Worm (Caenorhabditis elegans) whole organism, young adult: ENCODE measurements around the gene cdf-1.

Experiments
- B0261.1 ChIP-seq: sonication (generic microtip); optimal IDR thresholded peaks from 2 replicates; lab custom pipeline; 2016; ENCODE audit warnings: mild to moderate bottlenecking, missing genetic modification characterization, moderate library complexity, missing compliant biosample characterization
- D2030.7 ChIP-seq: fragments of 200-800 bp; sonication (Bioruptor generic); IDR thresholded peaks from 2 replicates; pipeline ENCODE4 v1.3.6; 2022; ENCODE audit warnings: missing genetic modification reagents, missing genetic modification characterization, missing compliant biosample characterization
- F49E8.2 ChIP-seq: sonication (generic microtip); optimal IDR thresholded peaks from 3 replicates; lab custom pipeline; 2017; ENCODE audit warnings: missing genetic modification characterization, mild to moderate bottlenecking, missing compliant biosample characterization, antibody characterized with exemption, moderate library complexity; ENCODE audit not compliant: insufficient read depth
- F57A8.1 ChIP-seq: fragments of 200-800 bp; sonication (Bioruptor generic); optimal IDR thresholded peaks from 2 replicates; lab custom pipeline; 2018; ENCODE audit warnings: mild to moderate bottlenecking, missing genetic modification characterization, moderate library complexity, missing compliant biosample characterization
- K12H6.12 ChIP-seq: fragments of 200-800 bp; sonication (Bioruptor generic); optimal IDR thresholded peaks from 2 replicates; lab custom pipeline; 2018; ENCODE audit warnings: mild to moderate bottlenecking, missing genetic modification characterization, missing compliant biosample characterization
- T07F8.4 ChIP-seq: sonication (generic microtip); optimal IDR thresholded peaks from 2 replicates; lab custom pipeline; 2016; ENCODE audit warnings: mild to moderate bottlenecking, missing genetic modification characterization, moderate library complexity, missing compliant biosample characterization
- Y79H2A.3 ChIP-seq: fragments of 200-800 bp; sonication (Bioruptor generic); conservative IDR thresholded peaks from 2 replicates; pipeline ENCODE4 v1.3.6; 2022; ENCODE audit warnings: missing genetic modification reagents, missing genetic modification characterization, missing compliant biosample characterization
- Y95B8A.8 ChIP-seq: fragments of 200-800 bp; sonication (Bioruptor generic); IDR thresholded peaks from 2 replicates; pipeline ENCODE4 v1.3.6; 2022; ENCODE audit warnings: missing genetic modification reagents, missing genetic modification characterization, missing compliant biosample characterization
- ZK185.1 ChIP-seq: sonication (generic microtip); optimal IDR thresholded peaks from 2 replicates; lab custom pipeline; 2016; ENCODE audit warnings: mild to moderate bottlenecking, missing genetic modification characterization, missing compliant biosample characterization; ENCODE audit not compliant: poor library complexity, severe bottlenecking
- aptf-2 ChIP-seq: fragments of 200-800 bp; sonication (Bioruptor generic); conservative IDR thresholded peaks from 2 replicates; pipeline ENCODE4 v1.3.6; 2022; ENCODE audit warnings: missing genetic modification reagents, missing genetic modification characterization, missing compliant biosample characterization
- aptf-3 ChIP-seq: fragments of 200-800 bp; sonication (Bioruptor generic); IDR thresholded peaks from 2 replicates; pipeline ENCODE4 v1.3.6; 2022; ENCODE audit warnings: missing genetic modification characterization, missing compliant biosample characterization
- attf-3 ChIP-seq: fragments of 200-800 bp; sonication (Bioruptor generic); conservative IDR thresholded peaks from 2 replicates; pipeline ENCODE4 v1.3.6; 2022; ENCODE audit warnings: missing genetic modification reagents, missing genetic modification characterization, missing compliant biosample characterization
- ccch-3 ChIP-seq: fragments of 200-800 bp; sonication (Bioruptor generic); optimal IDR thresholded peaks from 2 replicates; lab custom pipeline; 2018; ENCODE audit warnings: mild to moderate bottlenecking, missing genetic modification characterization, missing compliant biosample characterization
- cebp-1 ChIP-seq, 2 experiments: fragments of 200-800 bp in 1 of 2; sonication (Bioruptor generic) in 1 of 2; sonication (generic microtip) in 1 of 2; IDR thresholded peaks in 1 of 2; optimal IDR thresholded peaks in 1 of 2; 2 replicates each; pipeline versions ENCODE4 v1.3.6 to Lab custom; 2017 to 2022; ENCODE audit warnings: missing compliant biosample characterization in 2 of 2, missing genetic modification characterization in 2 of 2, mild to moderate bottlenecking in 1 of 2, missing genetic modification reagents in 1 of 2, moderate library complexity in 1 of 2
- ceh-100 ChIP-seq: fragments of 200-800 bp; sonication (Bioruptor generic); IDR thresholded peaks from 2 replicates; pipeline ENCODE4 v1.3.6; 2022; ENCODE audit warnings: missing genetic modification reagents, missing genetic modification characterization, missing compliant biosample characterization
- ceh-27 ChIP-seq: fragments of 200-800 bp; sonication (Bioruptor generic); optimal IDR thresholded peaks from 2 replicates; lab custom pipeline; 2018; ENCODE audit warnings: mild to moderate bottlenecking, missing genetic modification characterization, moderate library complexity, missing compliant biosample characterization
- chd-7 ChIP-seq: sonication (generic microtip); optimal IDR thresholded peaks from 2 replicates; lab custom pipeline; 2016; ENCODE audit warnings: mild to moderate bottlenecking, missing genetic modification characterization, moderate library complexity, missing compliant biosample characterization
- egl-18 ChIP-seq: fragments of 200-800 bp; sonication (Bioruptor generic); IDR thresholded peaks from 2 replicates; pipeline ENCODE4 v1.3.6; 2022; ENCODE audit warnings: missing genetic modification reagents, missing genetic modification characterization, missing compliant biosample characterization
- egrh-3 ChIP-seq: fragments of 200-800 bp; sonication (Bioruptor generic); IDR thresholded peaks from 2 replicates; pipeline ENCODE4 v1.3.6; 2022; ENCODE audit warnings: missing genetic modification reagents, missing genetic modification characterization, missing compliant biosample characterization
- gei-17 ChIP-seq: fragments of 200-800 bp; sonication (Bioruptor generic); optimal IDR thresholded peaks from 2 replicates; lab custom pipeline; 2018; ENCODE audit warnings: mild to moderate bottlenecking, missing genetic modification characterization, missing compliant biosample characterization
- him-1 ChIP-seq: sonication (generic microtip); optimal IDR thresholded peaks from 2 replicates; lab custom pipeline; 2016; ENCODE audit warnings: missing genotype, missing genetic modification reagents, missing genetic modification characterization, missing compliant biosample characterization
- hlh-12 ChIP-seq: sonication (generic microtip); optimal IDR thresholded peaks from 2 replicates; lab custom pipeline; 2016; ENCODE audit warnings: missing genetic modification characterization, missing compliant biosample characterization
- hmg-1.2 ChIP-seq: fragments of 200-800 bp; sonication (Bioruptor generic); IDR thresholded peaks from 2 replicates; pipeline ENCODE4 v1.3.6; 2022; ENCODE audit warnings: missing genetic modification reagents, missing genetic modification characterization, missing compliant biosample characterization
- lag-1 ChIP-seq: fragments of 200-800 bp; sonication (Bioruptor generic); IDR thresholded peaks from 2 replicates; pipeline ENCODE4 v1.3.6; 2022; ENCODE audit warnings: missing genetic modification reagents, missing genetic modification characterization, missing compliant biosample characterization
- let-607 ChIP-seq, 2 experiments: fragments of 200-800 bp in 1 of 2; sonication (Bioruptor generic) in 1 of 2; sonication (generic microtip) in 1 of 2; optimal IDR thresholded peaks; 2 replicates each; lab custom pipeline; 2016 to 2018; ENCODE audit warnings: mild to moderate bottlenecking in 2 of 2, missing compliant biosample characterization in 2 of 2, missing genetic modification characterization in 2 of 2, moderate library complexity in 2 of 2, missing genotype in 1 of 2
- lin-35 ChIP-seq, 3 experiments: fragments of 150-350 bp in 2 of 3; sonication (generic microtip) in 1 of 3; optimal IDR thresholded peaks; 2 replicates each; lab custom pipeline; 2014 to 2018; ENCODE audit warnings: missing biosample characterization in 3 of 3, missing genetic modification characterization in 3 of 3, missing genetic modification reagents in 3 of 3
- lin-54 ChIP-seq: fragments of 200-800 bp; sonication (Bioruptor generic); optimal IDR thresholded peaks from 2 replicates; lab custom pipeline; 2018; ENCODE audit warnings: mild to moderate bottlenecking, missing genetic modification characterization, missing compliant biosample characterization
- madf-3 ChIP-seq: fragments of 200-800 bp; sonication (Bioruptor generic); IDR thresholded peaks from 2 replicates; pipeline ENCODE4 v1.3.6; 2022; ENCODE audit warnings: missing genetic modification reagents, missing genetic modification characterization, missing compliant biosample characterization
- madf-8 ChIP-seq: fragments of 200-800 bp; sonication (Bioruptor generic); conservative IDR thresholded peaks from 2 replicates; pipeline ENCODE4 v1.3.6; 2022; ENCODE audit warnings: missing genetic modification reagents, missing genetic modification characterization, missing compliant biosample characterization
- mcd-1 ChIP-seq: fragments of 200-800 bp; sonication (Bioruptor generic); IDR thresholded peaks from 2 replicates; pipeline ENCODE4 v1.3.6; 2022; ENCODE audit warnings: missing genetic modification reagents, missing genetic modification characterization, missing compliant biosample characterization
- nfya-2 ChIP-seq: fragments of 200-800 bp; sonication (Bioruptor generic); IDR thresholded peaks from 2 replicates; pipeline ENCODE4 v1.3.6; 2022; ENCODE audit warnings: missing genetic modification reagents, missing genetic modification characterization, missing compliant biosample characterization
- nhr-80 ChIP-seq: sonication (generic microtip); optimal IDR thresholded peaks from 2 replicates; lab custom pipeline; 2016; ENCODE audit warnings: missing genetic modification characterization, missing compliant biosample characterization
- pbrm-1 ChIP-seq: fragments of 200-800 bp; sonication (Bioruptor generic); IDR thresholded peaks from 2 replicates; pipeline ENCODE4 v1.3.6; 2022; ENCODE audit warnings: missing genetic modification reagents, missing genetic modification characterization, missing compliant biosample characterization
- rcor-1 ChIP-seq: fragments of 200-800 bp; sonication (Bioruptor generic); IDR thresholded peaks from 2 replicates; pipeline ENCODE4 v1.3.6; 2022; ENCODE audit warnings: missing genetic modification reagents, missing genetic modification characterization, missing compliant biosample characterization
- rpc-1 ChIP-seq, 2 experiments: fragments of 150-350 bp in 1 of 2; sonication (generic microtip) in 1 of 2; optimal IDR thresholded peaks; 2 replicates each; lab custom pipeline; 2014 to 2018; ENCODE audit warnings: missing biosample characterization in 1 of 2, missing genetic modification characterization in 1 of 2, missing genetic modification reagents in 1 of 2, missing genotype in 1 of 2
- sdz-38 ChIP-seq: sonication (generic microtip); optimal IDR thresholded peaks from 2 replicates; lab custom pipeline; 2016; ENCODE audit warnings: missing genotype, missing genetic modification characterization, missing compliant biosample characterization
- tbx-9 ChIP-seq: sonication (generic microtip); optimal IDR thresholded peaks from 2 replicates; lab custom pipeline; 2016; ENCODE audit warnings: borderline replicate concordance, missing genetic modification characterization, inconsistent platforms, missing compliant biosample characterization
- ztf-26 ChIP-seq: sonication (generic microtip); optimal IDR thresholded peaks from 2 replicates; lab custom pipeline; 2017; ENCODE audit warnings: missing genetic modification characterization, missing compliant biosample characterization
- ztf-3 ChIP-seq: fragments of 200-800 bp; sonication (Bioruptor generic); optimal IDR thresholded peaks from 2 replicates; lab custom pipeline; 2018; ENCODE audit warnings: mild to moderate bottlenecking, missing genetic modification characterization, missing compliant biosample characterization

cdf-1 gene

DNA sequence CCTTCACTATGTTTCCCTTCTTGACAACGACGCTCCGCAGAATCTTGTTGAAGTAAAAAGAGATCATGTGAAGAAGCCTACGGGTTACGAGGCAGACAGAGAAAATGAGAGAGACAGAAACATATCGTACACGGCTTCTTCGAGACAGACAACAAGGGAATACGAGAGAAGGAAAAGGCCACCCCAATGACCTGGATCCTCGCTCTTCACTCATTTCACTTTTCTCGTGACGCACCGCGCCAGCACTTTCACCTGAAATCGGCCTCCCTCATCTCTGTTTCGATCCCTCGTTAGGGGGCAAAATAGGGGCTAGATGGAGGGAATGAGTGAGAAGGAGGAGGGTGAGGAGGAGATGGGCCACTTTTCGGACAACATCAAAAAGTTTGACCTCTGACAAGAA, 10.3 kb upstream of the cdf-1 start:
- TF ChIP-seq madf-3 (GFP tag; lab: Robert Waterston, UW) (0 out of 2 replicates have a peak, but pooled peaks have one; percentile 38), aptf-3 (GFP tag; lab: Robert Waterston, UW) (0 out of 2 replicates have a peak, but pooled peaks have one; percentile 59), Y79H2A.3 (GFP tag; lab: Robert Waterston, UW) (no peak), sdz-38 (no peak), chd-7 (no peak)

DNA sequence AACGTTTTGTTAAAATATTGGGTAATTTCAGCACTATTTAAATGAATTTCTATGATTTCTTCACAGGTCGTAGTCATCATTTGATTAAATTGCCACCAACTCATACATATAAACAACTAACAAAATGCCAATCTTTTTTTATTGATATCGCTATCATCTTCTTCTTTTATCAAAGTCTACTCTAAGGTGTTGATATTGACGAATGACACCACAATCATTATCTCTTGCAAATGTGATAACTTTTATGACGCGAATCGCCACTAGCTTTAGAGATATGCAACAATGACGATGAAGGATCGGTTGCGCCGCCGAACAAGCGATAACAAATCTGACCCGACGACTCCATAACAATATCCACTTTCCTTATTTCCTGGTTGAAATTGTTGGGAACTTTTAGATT, 9.5 kb upstream of the cdf-1 start:
- peak in 1 of 2 experiments; percentile 41 for TF ChIP-seq let-607 (tag; optimal IDR thresholded peaks at IDR 0.05; lab: Kevin White, UChicago)
- TF ChIP-seq K12H6.12 (tag; lab: Kevin White, UChicago): no peak
- peak; percentile 41 for TF ChIP-seq nhr-80 (tag; lab: Kevin White, UChicago)

DNA sequence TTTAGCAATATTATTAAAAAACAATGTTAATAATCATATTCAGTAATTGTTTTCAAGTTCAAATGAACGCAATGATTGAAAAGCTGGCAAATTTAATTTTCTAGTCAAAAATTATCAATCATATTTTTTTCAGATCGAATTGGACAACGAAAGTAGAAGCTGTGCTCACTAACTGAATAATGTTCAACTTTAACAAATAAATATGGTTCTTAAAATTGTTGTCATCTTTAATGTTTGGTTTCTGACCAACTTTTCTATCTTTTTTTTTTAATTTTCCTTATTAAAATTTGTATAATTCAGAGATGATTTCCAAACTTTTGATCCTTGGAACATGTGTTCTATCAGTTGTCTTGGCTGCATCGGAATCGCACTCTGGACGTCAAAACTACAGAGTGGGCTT, 7.0 kb upstream of the cdf-1 start, which contains the start of gene ttr-35:
Gene ttr-35 (plus strand): TSS at position 301 of the 400 bp plus-strand sequence.
- TF ChIP-seq ccch-3 (GFP tag; lab: Kevin White, UChicago) (no peak), egl-18 (GFP tag; lab: Robert Waterston, UW) (no peak), pbrm-1 (GFP tag; lab: Robert Waterston, UW) (no peak), aptf-2 (GFP tag; lab: Robert Waterston, UW) (no peak), D2030.7 (no peak), egrh-3 (GFP tag; lab: Robert Waterston, UW) (no peak), lin-35 (GFP tag; optimal IDR thresholded peaks at IDR 0.05; lab: Kevin White, UChicago) (no peak), let-607 (tag; optimal IDR thresholded peaks at IDR 0.05; lab: Kevin White, UChicago) (no peak), B0261.1 (tag; lab: Kevin White, UChicago) (no peak), ceh-27 (GFP tag; lab: Kevin White, UChicago) (no peak), rcor-1 (GFP tag; lab: Robert Waterston, UW) (no peak), madf-8 (no peak), lin-54 (GFP tag; lab: Kevin White, UChicago) (no peak), ztf-26 (tag; lab: Kevin White, UChicago) (no peak), gei-17 (GFP tag; lab: Kevin White, UChicago) (no peak)

DNA sequence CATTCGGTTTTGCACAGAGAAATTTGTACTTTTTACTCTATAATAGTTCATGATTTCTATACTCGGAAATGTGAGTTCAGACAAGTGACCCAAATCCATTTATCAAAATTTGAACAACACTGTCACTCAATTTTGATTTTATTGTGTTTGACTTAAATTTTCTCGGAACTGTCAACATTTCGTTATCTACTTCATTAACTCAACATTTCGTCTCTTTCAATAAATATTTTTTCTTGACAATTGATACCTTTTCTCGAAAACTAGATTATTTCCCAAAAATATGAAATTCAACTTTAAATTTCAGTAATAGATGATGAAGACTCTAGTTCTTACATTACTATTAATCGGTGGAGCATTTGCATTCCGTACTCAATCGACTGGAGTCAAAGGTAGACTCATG, 5.7 kb upstream of the cdf-1 start, which contains the start of gene ttr-36:
Gene ttr-36 (plus strand): TSS at position 301 of the 400 bp plus-strand sequence.
- TF ChIP-seq nhr-80 (tag; lab: Kevin White, UChicago) (peak; percentile 30), tbx-9 (no peak)
- TF ChIP-seq, all 124 proteins: peak for 1

DNA sequence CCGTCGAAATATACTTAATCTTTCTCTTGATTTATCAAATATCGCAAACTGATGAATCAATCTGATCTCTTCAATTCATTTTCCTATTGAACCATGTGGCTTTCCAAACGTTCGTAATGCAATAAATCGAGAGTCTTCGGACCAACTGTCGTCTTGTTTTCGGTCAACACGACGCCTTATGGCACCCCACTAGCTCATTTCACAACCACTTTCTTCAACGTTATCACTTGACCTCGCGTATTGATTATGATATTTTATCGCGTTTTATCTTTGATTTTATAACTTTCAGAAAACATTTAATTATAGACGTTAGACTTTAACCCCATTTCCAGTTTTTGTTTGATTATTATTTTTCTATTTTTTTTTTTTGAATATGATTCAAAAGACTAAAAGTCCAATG, 4.9 kb upstream of the cdf-1 start:
- TF ChIP-seq ceh-100 (GFP tag; lab: Robert Waterston, UW) (no peak), cebp-1 (GFP tag; IDR thresholded peaks at IDR 0.05; lab: Robert Waterston, UW) (no peak), cebp-1 (tag; optimal IDR thresholded peaks at IDR 0.05; lab: Kevin White, UChicago) (peak; percentile 14)

DNA sequence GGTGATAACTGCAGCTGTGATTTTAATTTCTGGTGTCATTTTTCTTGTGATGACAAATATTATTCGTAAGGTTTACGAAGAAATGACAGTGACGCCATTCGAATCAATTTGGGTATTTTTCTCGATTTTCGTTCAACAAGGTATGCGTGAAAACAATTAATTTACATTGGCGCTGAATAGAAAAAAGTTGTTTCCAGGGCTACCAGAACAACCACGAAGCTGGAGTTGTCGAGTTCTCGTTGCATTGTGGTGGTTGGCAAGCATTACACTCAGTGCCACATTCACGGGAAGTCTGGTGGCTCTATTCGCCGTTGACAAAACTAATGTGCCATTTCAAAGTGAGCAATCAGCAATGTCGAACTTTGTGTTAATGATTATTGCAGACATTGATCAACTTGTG, 2.8 kb upstream of the cdf-1 start:
- no peak for TF ChIP-seq him-1 (tag; lab: Kevin White, UChicago)
- TF ChIP-seq F57A8.1 (GFP tag; lab: Kevin White, UChicago): no peak
- no peak for TF ChIP-seq hlh-12 (tag; lab: Kevin White, UChicago)
- no peak for TF ChIP-seq lag-1 (GFP tag; lab: Robert Waterston, UW)
- no peak for TF ChIP-seq mcd-1 (GFP tag; lab: Robert Waterston, UW)
- TF ChIP-seq T07F8.4: no peak
- no peak for TF ChIP-seq ZK185.1 (tag; lab: Kevin White, UChicago)
- TF ChIP-seq nfya-2 (GFP tag; lab: Robert Waterston, UW): no peak
- TF ChIP-seq attf-3 (GFP tag; lab: Robert Waterston, UW): no peak
- no peak for TF ChIP-seq rpc-1 (optimal IDR thresholded peaks at IDR 0.05; lab: Kevin White, UChicago)
- TF ChIP-seq rpc-1 (tag; optimal IDR thresholded peaks at IDR 0.05; lab: Kevin White, UChicago): no peak
- TF ChIP-seq F49E8.2 (tag; lab: Kevin White, UChicago): no peak
- TF ChIP-seq gei-17 (GFP tag; lab: Kevin White, UChicago): no peak
- TF ChIP-seq Y95B8A.8 (GFP tag; lab: Robert Waterston, UW): no peak
- no peak for TF ChIP-seq hmg-1.2
- no peak for TF ChIP-seq ztf-3
